Worm (Caenorhabditis elegans): Measurements from ENCODE around the gene dgn-1.

- TF ChIP-seq fos-1 (tag; optimal IDR thresholded peaks at IDR 0.05): no peak
- TF ChIP-seq hlh-17 (GFP tag; optimal IDR thresholded peaks at IDR 0.05; ENCODE audit: borderline replicate concordance): no peak
These were observed 14.1 kb downstream of the dgn-1 start for ce11 chrX:10914421-10915277.

Data from whole organism, L1 larva.